Worm (Caenorhabditis elegans) whole organism, late embryonic: ENCODE data around the gene C14C6.5.

Experiments
- elt-2 ChIP-seq: sonication (generic microtip); optimal IDR thresholded peaks from 2 replicates; lab custom pipeline; 2016; ENCODE audit warnings: missing genetic modification reagents, missing genetic modification characterization, missing compliant biosample characterization
- tbx-2 ChIP-seq: sonication (generic microtip); optimal IDR thresholded peaks from 2 replicates; lab custom pipeline; 2016; ENCODE audit warnings: missing genetic modification characterization, missing compliant biosample characterization

DNA sequence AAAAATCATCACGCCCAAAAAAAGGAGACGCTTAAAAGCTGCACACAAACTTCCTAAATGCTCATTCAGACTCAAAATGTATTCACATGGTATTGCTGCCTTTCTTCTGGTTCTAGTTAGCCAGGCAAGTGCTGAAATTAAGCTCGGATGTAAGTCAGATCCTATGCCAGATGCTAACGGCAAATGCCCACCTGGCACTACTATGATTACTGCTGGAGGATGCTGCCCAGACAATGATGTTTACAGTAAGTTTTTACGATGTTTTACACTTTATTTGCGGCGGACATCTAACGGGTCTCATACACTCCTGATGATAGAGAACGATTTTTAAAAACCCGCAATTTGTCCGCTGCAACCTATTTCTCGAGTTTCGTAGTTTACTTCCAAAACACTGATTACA, at the start of gene C14C6.5:
- TF ChIP-seq elt-2 (tag; lab: Kevin White, UChicago), result no peak
- no peak for TF ChIP-seq tbx-2 (tag; lab: Kevin White, UChicago)
